Fruit fly (Drosophila melanogaster) whole organism, embryonic: ENCODE results near the gene CG4465.

Source experiments
- Abd-B ChIP-seq: fragments of 200-800 bp; sonication (Bioruptor generic); optimal IDR thresholded peaks from 2 replicates; lab custom pipeline; 2018; ENCODE audit warnings: missing biosample characterization, mild to moderate bottlenecking, missing genetic modification characterization, moderate library complexity
- CG10565 ChIP-seq: fragments of 200-800 bp; sonication (Bioruptor generic); optimal IDR thresholded peaks from 3 replicates; lab custom pipeline; 2016; ENCODE audit warnings: missing biosample characterization, mild to moderate bottlenecking, missing genetic modification characterization
- CG11456 ChIP-seq: fragments of 200-800 bp; sonication (Bioruptor generic); IDR thresholded peaks from 3 replicates; pipeline ENCODE4 v1.3.6; 2022; ENCODE audit warnings: missing biosample characterization, missing genetic modification characterization
- CG13624 ChIP-seq: fragments of 200-800 bp; sonication (Bioruptor generic); optimal IDR thresholded peaks from 2 replicates; lab custom pipeline; 2016; ENCODE audit warnings: missing biosample characterization, missing genetic modification characterization
- CG14710 ChIP-seq: fragments of 200-800 bp; sonication (Bioruptor generic); optimal IDR thresholded peaks from 3 replicates; lab custom pipeline; 2019; ENCODE audit warnings: missing biosample characterization, mild to moderate bottlenecking, missing genetic modification characterization, moderate library complexity
- CG15269 ChIP-seq: fragments of 200-800 bp; sonication (Bioruptor generic); optimal IDR thresholded peaks from 2 replicates; lab custom pipeline; 2018; ENCODE audit warnings: missing biosample characterization, mild to moderate bottlenecking, missing genetic modification characterization, moderate library complexity
- CG1602 ChIP-seq: fragments of 200-800 bp; sonication (Bioruptor generic); optimal IDR thresholded peaks from 3 replicates; lab custom pipeline; 2016; ENCODE audit warnings: missing biosample characterization, missing genetic modification characterization
- CG17829 ChIP-seq: fragments of 200-800 bp; optimal IDR thresholded peaks from 2 replicates; lab custom pipeline; 2019; ENCODE audit warnings: missing biosample characterization, mild to moderate bottlenecking, missing genetic modification characterization, moderate library complexity
- CG18476 ChIP-seq: fragments of 200-800 bp; sonication (Bioruptor generic); optimal IDR thresholded peaks from 2 replicates; lab custom pipeline; 2016; ENCODE audit warnings: missing biosample characterization, mild to moderate bottlenecking, missing genetic modification characterization
- CG31388 ChIP-seq: fragments of 200-800 bp; sonication (Bioruptor generic); optimal IDR thresholded peaks from 2 replicates; lab custom pipeline; 2016; ENCODE audit warnings: missing biosample characterization, missing genetic modification characterization
- CG32767 ChIP-seq: fragments of 200-800 bp; sonication (Bioruptor generic); IDR thresholded peaks from 2 replicates; pipeline ENCODE4 v1.3.6; 2022; ENCODE audit warnings: missing biosample characterization, missing genetic modification characterization
- CG3726 ChIP-seq: fragments of 200-800 bp; sonication (Bioruptor generic); IDR thresholded peaks from 3 replicates; pipeline ENCODE4, ENCODE4 v1.3.6; 2022; ENCODE audit warnings: missing biosample characterization, missing genetic modification characterization
- CG6175 ChIP-seq: fragments of 200-800 bp; sonication (Bioruptor generic); IDR thresholded peaks from 3 replicates; pipeline ENCODE4 v1.3.6; 2022; ENCODE audit warnings: missing biosample characterization, missing genetic modification characterization
- CG6765 ChIP-seq: fragments of 200-800 bp; sonication (Bioruptor generic); optimal IDR thresholded peaks from 3 replicates; lab custom pipeline; 2017; ENCODE audit warnings: missing biosample characterization, mild to moderate bottlenecking, missing genetic modification characterization
- CG6791 ChIP-seq: fragments of 200-800 bp; sonication (Bioruptor generic); IDR thresholded peaks from 3 replicates; pipeline ENCODE4 v1.3.6; 2022; ENCODE audit warnings: missing biosample characterization, missing genetic modification characterization; ENCODE audit not compliant: partially characterized antibody
- CG6854 ChIP-seq: fragments of 200-800 bp; sonication (Bioruptor generic); optimal IDR thresholded peaks from 3 replicates; lab custom pipeline; 2017; ENCODE audit warnings: missing biosample characterization, mild to moderate bottlenecking, missing genetic modification characterization
- CG7357 ChIP-seq: fragments of 200-800 bp; sonication (Bioruptor generic); IDR thresholded peaks from 3 replicates; pipeline ENCODE4 v1.3.6; 2022; ENCODE audit warnings: missing biosample characterization, missing genetic modification characterization
- CG8359 ChIP-seq: fragments of 200-800 bp; sonication (Bioruptor generic); optimal IDR thresholded peaks from 2 replicates; lab custom pipeline; 2017; ENCODE audit warnings: missing biosample characterization, mild to moderate bottlenecking, missing genetic modification characterization, borderline replicate concordance
- CG8478 ChIP-seq: fragments of >200 bp; optimal IDR thresholded peaks from 2 replicates; lab custom pipeline; 2018
- CG8944 ChIP-seq: fragments of 200-800 bp; sonication (Bioruptor generic); optimal IDR thresholded peaks from 3 replicates; lab custom pipeline; 2016; ENCODE audit warnings: missing biosample characterization, missing genetic modification characterization
- CG9932 ChIP-seq: fragments of 200-800 bp; sonication (Bioruptor generic); IDR thresholded peaks from 2 replicates; pipeline ENCODE4 v1.3.6; 2022; ENCODE audit warnings: missing biosample characterization, missing genetic modification characterization
- Camta ChIP-seq: fragments of 200-800 bp; sonication (Bioruptor generic); optimal IDR thresholded peaks from 2 replicates; lab custom pipeline; 2016; ENCODE audit warnings: missing biosample characterization, missing genetic modification characterization
- CoRest ChIP-seq: fragments of 200-800 bp; sonication (Bioruptor generic); optimal IDR thresholded peaks from 3 replicates; lab custom pipeline; 2018; ENCODE audit warnings: missing biosample characterization, mild to moderate bottlenecking, missing genetic modification characterization, moderate library complexity
- CrebB ChIP-seq: fragments of 200-800 bp; sonication (Bioruptor generic); optimal IDR thresholded peaks from 3 replicates; lab custom pipeline; 2018; ENCODE audit warnings: missing biosample characterization, mild to moderate bottlenecking, missing genetic modification characterization
- Doc3 ChIP-seq: fragments of 200-800 bp; sonication (Bioruptor generic); IDR thresholded peaks from 3 replicates; pipeline ENCODE4 v1.3.6; 2022; ENCODE audit warnings: missing biosample characterization, missing genetic modification characterization; ENCODE audit not compliant: partially characterized antibody
- Fer2 ChIP-seq: fragments of 200-800 bp; sonication (Bioruptor generic); optimal IDR thresholded peaks from 2 replicates; lab custom pipeline; 2018; ENCODE audit warnings: missing biosample characterization, mild to moderate bottlenecking, missing genetic modification characterization, moderate library complexity
- HLH54F ChIP-seq: fragments of 200-800 bp; sonication (Bioruptor generic); optimal IDR thresholded peaks from 3 replicates; lab custom pipeline; 2016; ENCODE audit warnings: missing biosample characterization, missing genetic modification characterization
- Hr51 ChIP-seq, 2 experiments: fragments of 200-800 bp; sonication (Bioruptor generic); optimal IDR thresholded peaks; 2 replicates in 1 of 2; 3 replicates in 1 of 2; lab custom pipeline; 2016 to 2018; ENCODE audit warnings: missing biosample characterization in 2 of 2, missing genetic modification characterization in 2 of 2, mild to moderate bottlenecking in 1 of 2, moderate library complexity in 1 of 2
- Hr78 ChIP-seq, 2 experiments: fragments of 200-800 bp in 1 of 2; fragments of >200 bp in 1 of 2; sonication (Bioruptor generic) in 1 of 2; optimal IDR thresholded peaks; 2 replicates each; lab custom pipeline; 2017 to 2019; ENCODE audit warnings: missing biosample characterization in 2 of 2, missing genetic modification characterization in 2 of 2, mild to moderate bottlenecking in 1 of 2, moderate library complexity in 1 of 2
- Neu2 ChIP-seq: fragments of 200-800 bp; sonication (Bioruptor generic); optimal IDR thresholded peaks from 3 replicates; lab custom pipeline; 2016; ENCODE audit warnings: missing biosample characterization, missing genetic modification characterization, borderline replicate concordance
- Rfx ChIP-seq: fragments of 200-800 bp; sonication (Bioruptor generic); IDR thresholded peaks from 2 replicates; pipeline ENCODE4 v1.3.6; 2022; ENCODE audit warnings: missing biosample characterization, missing genetic modification characterization
- TFAM ChIP-seq: fragments of 200-800 bp; sonication (Bioruptor generic); optimal IDR thresholded peaks from 2 replicates; lab custom pipeline; 2017; ENCODE audit warnings: missing biosample characterization, missing genetic modification characterization, inconsistent platforms
- ap ChIP-seq: fragments of 200-800 bp; sonication (Bioruptor generic); IDR thresholded peaks from 2 replicates; pipeline ENCODE4 v1.3.6; 2022; ENCODE audit warnings: missing biosample characterization, missing genetic modification characterization
- ase ChIP-seq: fragments of 200-800 bp; sonication (Bioruptor generic); IDR thresholded peaks from 3 replicates; pipeline ENCODE4 v1.3.6; 2022; ENCODE audit warnings: missing biosample characterization, missing genetic modification characterization
- bab2 ChIP-seq: fragments of 200-800 bp; sonication (Bioruptor generic); optimal IDR thresholded peaks from 2 replicates; lab custom pipeline; 2016; ENCODE audit warnings: missing biosample characterization, missing genetic modification characterization
- chinmo ChIP-seq: fragments of 200-800 bp; sonication (Bioruptor generic); IDR thresholded peaks from 4 replicates; pipeline ENCODE4 v1.3.6; 2022; ENCODE audit warnings: missing biosample characterization, missing genetic modification characterization; ENCODE audit not compliant: partially characterized antibody
- dati ChIP-seq: fragments of 200-800 bp; sonication (Bioruptor generic); IDR thresholded peaks from 2 replicates; pipeline ENCODE4 v1.3.6; 2022; ENCODE audit warnings: missing biosample characterization, missing genetic modification characterization
- dmrt11E ChIP-seq: fragments of 200-800 bp; sonication (Bioruptor generic); optimal IDR thresholded peaks from 3 replicates; lab custom pipeline; 2018; ENCODE audit warnings: missing biosample characterization, mild to moderate bottlenecking, missing genetic modification characterization, moderate library complexity
- exex ChIP-seq: fragments of 200-800 bp; sonication (Bioruptor generic); optimal IDR thresholded peaks from 4 replicates; lab custom pipeline; 2018; ENCODE audit warnings: missing biosample characterization, mild to moderate bottlenecking, missing genetic modification characterization, moderate library complexity
- grn ChIP-seq: fragments of 200-800 bp; sonication (Bioruptor generic); optimal IDR thresholded peaks from 3 replicates; lab custom pipeline; 2017; ENCODE audit warnings: missing biosample characterization, missing genetic modification characterization
- her ChIP-seq: fragments of 200-800 bp; sonication (Bioruptor generic); optimal IDR thresholded peaks from 2 replicates; lab custom pipeline; 2016; ENCODE audit warnings: missing biosample characterization, missing genetic modification characterization
- klu ChIP-seq: fragments of 200-800 bp; sonication (Bioruptor generic); IDR thresholded peaks from 2 replicates; pipeline ENCODE4 v1.3.6; 2022; ENCODE audit warnings: missing biosample characterization, missing genetic modification characterization
- p53 ChIP-seq: fragments of 200-800 bp; sonication (Bioruptor generic); optimal IDR thresholded peaks from 2 replicates; lab custom pipeline; 2016; ENCODE audit warnings: missing biosample characterization, missing genetic modification characterization
- pho ChIP-seq: fragments of 200-800 bp; sonication (Bioruptor generic); optimal IDR thresholded peaks from 2 replicates; lab custom pipeline; 2016; ENCODE audit warnings: missing biosample characterization, missing genetic modification characterization
- run ChIP-seq: fragments of 200-800 bp; sonication (Bioruptor generic); optimal IDR thresholded peaks from 3 replicates; lab custom pipeline; 2018; ENCODE audit warnings: missing biosample characterization, mild to moderate bottlenecking, missing genetic modification characterization
- sob ChIP-seq: fragments of 200-800 bp; sonication (Bioruptor generic); IDR thresholded peaks from 2 replicates; pipeline ENCODE4 v1.3.6; 2022; ENCODE audit warnings: missing biosample characterization, missing genetic modification characterization
- tna ChIP-seq: fragments of 200-800 bp; sonication (Bioruptor generic); IDR thresholded peaks from 2 replicates; pipeline ENCODE4 v1.3.6; 2022; ENCODE audit warnings: missing biosample characterization, missing genetic modification characterization; ENCODE audit not compliant: partially characterized antibody
- usp ChIP-seq: fragments of >200 bp; optimal IDR thresholded peaks from 2 replicates; lab custom pipeline; 2017; ENCODE audit warnings: missing biosample characterization, missing genetic modification characterization
- wor ChIP-seq: fragments of 200-800 bp; sonication (Bioruptor generic); IDR thresholded peaks from 2 replicates; pipeline ENCODE4 v1.3.6; 2022; ENCODE audit warnings: missing biosample characterization, missing genetic modification characterization
- zen ChIP-seq: fragments of 200-800 bp; sonication (Bioruptor generic); optimal IDR thresholded peaks from 3 replicates; lab custom pipeline; 2018; ENCODE audit warnings: missing biosample characterization, mild to moderate bottlenecking, missing genetic modification characterization, moderate library complexity

The CG4465 gene

dm6 chr3R:19908863-19909343 lies 8.7 kb downstream of the CG4465 start (continued):
- TF ChIP-seq TFAM: no peak
- TF ChIP-seq ap (GFP tag; lab: Robert Waterston, UW): peak; percentile 67; the same call in 1 of the 2 replicates
- TF ChIP-seq bab2 (GFP tag; lab: Kevin White, UChicago): peak; percentile 52
- TF ChIP-seq chinmo: 0 out of 4 replicates have a peak, but pooled peaks have one; percentile 10
- peak; percentile 57; the same call in 1 of the 3 replicates for TF ChIP-seq CG6175 (GFP tag; lab: Robert Waterston, UW)
- TF ChIP-seq CG18476 (GFP tag; lab: Kevin White, UChicago): peak; percentile 76
- TF ChIP-seq CG3726 (GFP tag; lab: Robert Waterston, UW): 0 out of 3 replicates have a peak, but pooled peaks have one; percentile 49
- peak; percentile 71 for TF ChIP-seq CrebB (tag; lab: Kevin White, UChicago)
- TF ChIP-seq CoRest (tag; lab: Kevin White, UChicago): peak; percentile 78
- peak; percentile 85 for TF ChIP-seq sob
- peak; percentile 64 for TF ChIP-seq dati (GFP tag; lab: Robert Waterston, UW)
- TF ChIP-seq CG1602 (GFP tag; lab: Kevin White, UChicago): peak; percentile 71
- peak; percentile 80 for TF ChIP-seq HLH54F (GFP tag; lab: Kevin White, UChicago)
- TF ChIP-seq CG32767: peak; percentile 83; the same call in 1 of the 2 replicates
- peak; percentile 88 for TF ChIP-seq her (GFP tag; lab: Kevin White, UChicago)
- TF ChIP-seq Neu2 (GFP tag; lab: Kevin White, UChicago): no peak
- TF ChIP-seq CG8359 (GFP tag; lab: Kevin White, UChicago): peak; percentile 56
- no peak for TF ChIP-seq CG6765 (GFP tag; lab: Kevin White, UChicago)
- TF ChIP-seq CG8944 (GFP tag; lab: Kevin White, UChicago): peak; percentile 78
- TF ChIP-seq klu (GFP tag; lab: Robert Waterston, UW): peak; percentile 53; the same call in 1 of the 2 replicates
- no peak for TF ChIP-seq usp (GFP tag; lab: Kevin White, UChicago)
- peak; percentile 37 for TF ChIP-seq CG13624 (GFP tag; lab: Kevin White, UChicago)
- no peak for TF ChIP-seq CG10565 (GFP tag; lab: Kevin White, UChicago)
- no peak for TF ChIP-seq CG6791 (GFP tag; lab: Robert Waterston, UW)
- TF ChIP-seq Doc3 (GFP tag; lab: Robert Waterston, UW): no peak
- TF ChIP-seq exex (tag; lab: Kevin White, UChicago): peak; percentile 87
- TF ChIP-seq Hr78 (GFP tag; optimal IDR thresholded peaks at IDR 0.05; lab: Kevin White, UChicago): peak in 1 of 2 experiments; percentile 16
- TF ChIP-seq dmrt11E (tag; lab: Kevin White, UChicago): peak; percentile 55
- peak; percentile 70 to 87 for TF ChIP-seq Hr51 (GFP tag; optimal IDR thresholded peaks at IDR 0.05; lab: Kevin White, UChicago)
- TF ChIP-seq CG7357: peak; percentile 66; the same call in 2 of the 3 replicates
- peak; percentile 88 for TF ChIP-seq CG15269 (tag; lab: Kevin White, UChicago)
- peak; percentile 87 for TF ChIP-seq CG11456 (GFP tag; lab: Robert Waterston, UW)
- TF ChIP-seq Abd-B (GFP tag; lab: Kevin White, UChicago): peak; percentile 63
- TF ChIP-seq CG9932: peak; percentile 76
- peak; percentile 6 for TF ChIP-seq p53 (GFP tag; lab: Kevin White, UChicago)
- peak; percentile 5 for TF ChIP-seq zen (tag; lab: Kevin White, UChicago)
- TF ChIP-seq CG6854 (GFP tag; lab: Kevin White, UChicago): peak; percentile 35
- no peak for TF ChIP-seq CG14710 (tag; lab: Kevin White, UChicago)
- no peak for TF ChIP-seq CG8478 (lab: Kevin White, UChicago)
- TF ChIP-seq pho: peak; percentile 73
- no peak for TF ChIP-seq Fer2 (tag; lab: Kevin White, UChicago)
- peak; percentile 52 for TF ChIP-seq CG31388 (GFP tag; lab: Kevin White, UChicago)
- peak; percentile 93 for TF ChIP-seq Rfx (GFP tag; lab: Robert Waterston, UW)
- peak; percentile 62 for TF ChIP-seq Camta (GFP tag; lab: Kevin White, UChicago)
- peak; percentile 47 for TF ChIP-seq CG17829 (tag; lab: Kevin White, UChicago)
- TF ChIP-seq wor (GFP tag; lab: Robert Waterston, UW): peak; percentile 78
- peak; percentile 84 for TF ChIP-seq ase
- TF ChIP-seq grn (GFP tag; lab: Kevin White, UChicago): no peak
- TF ChIP-seq run (tag; lab: Kevin White, UChicago): peak; percentile 56
- TF ChIP-seq tna (GFP tag; lab: Robert Waterston, UW): no peak
